Worm (Caenorhabditis elegans): Measurements from ENCODE around the gene dnj-22.

- TF ChIP-seq flt-1 (GFP tag; IDR thresholded peaks at IDR 0.05) = no peak
- no peak for TF ChIP-seq ama-1 (optimal IDR thresholded peaks at IDR 0.05)
- TF ChIP-seq F13C5.2 (tag; optimal IDR thresholded peaks at IDR 0.05) = no peak
- TF ChIP-seq hnd-1 (tag; optimal IDR thresholded peaks at IDR 0.05) = no peak
Measured at ce11 chrV:8494260-8494939, 32.5 kb upstream of the dnj-22 start, which contains the start of gene pxn-1.

All from whole organism, early embryonic.